Worm (Caenorhabditis elegans): Measurements from ENCODE around the gene idh-1.
A peak's percentile ranks its signal among the peaks of the same experiment; 100 is the strongest.

Gene idh-1

DNA sequence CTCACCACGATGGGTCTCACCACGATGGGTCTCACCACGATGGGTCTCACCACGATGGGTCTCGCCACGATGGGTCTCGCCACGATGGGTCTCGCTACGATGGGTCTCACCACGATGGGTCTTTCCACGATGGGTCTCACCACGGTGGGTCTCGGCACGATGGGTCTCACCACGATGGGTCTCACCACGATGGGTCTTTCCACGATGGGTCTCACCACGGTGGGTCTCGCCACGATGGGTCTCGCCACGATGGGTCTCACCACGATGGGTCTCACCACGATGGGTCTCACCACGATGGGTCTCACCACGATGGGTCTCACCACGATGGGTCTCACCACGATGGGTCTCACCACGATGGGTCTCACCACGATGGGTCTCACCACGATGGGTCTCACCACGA lies 30.1 kb downstream of the idh-1 start:
- TF ChIP-seq egrh-3 (GFP tag; IDR thresholded peaks at IDR 0.05) (peak; percentile 58; the same call in 1 of the 2 replicates), F33H1.4 (GFP tag; IDR thresholded peaks at IDR 0.05) (peak; percentile 64)

DNA sequence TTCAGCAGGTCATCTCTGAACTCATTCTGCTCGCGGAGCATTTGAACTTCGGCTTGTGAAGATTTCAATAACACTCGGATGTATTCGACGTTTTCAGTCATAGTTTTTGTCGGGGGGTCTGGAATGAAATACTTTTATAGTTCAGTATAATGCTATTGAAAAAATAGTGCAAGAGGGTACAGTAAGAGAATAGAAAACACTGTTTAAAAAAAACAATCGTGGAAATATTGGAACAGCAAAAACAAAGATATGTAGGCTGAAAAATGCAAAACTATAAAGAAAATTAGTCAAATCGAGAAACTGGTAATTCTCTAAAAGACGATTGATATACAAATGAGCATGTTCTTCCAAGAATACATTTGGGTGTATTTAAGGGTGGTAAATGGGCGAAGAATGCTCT lies 32.9 kb downstream of the idh-1 start, which contains the start of gene F56D5.5:
Gene F56D5.5 (minus strand): TSS at position 101 of the 400 bp plus-strand sequence.
- no peak for TF ChIP-seq ZK185.1 (tag; optimal IDR thresholded peaks at IDR 0.05; ENCODE audit: poor library complexity, severe bottlenecking)
- no peak for TF ChIP-seq mcd-1 (GFP tag; IDR thresholded peaks at IDR 0.05)
- TF ChIP-seq let-526 (GFP tag; IDR thresholded peaks at IDR 0.05), result no peak
- no peak for TF ChIP-seq F37B4.10 (GFP tag; IDR thresholded peaks at IDR 0.05)
- TF ChIP-seq lin-35 (GFP tag; optimal IDR thresholded peaks at IDR 0.05), result no peak
- TF ChIP-seq let-607 (tag; optimal IDR thresholded peaks at IDR 0.05), result no peak
- TF ChIP-seq F49E8.2 (tag; optimal IDR thresholded peaks at IDR 0.05; ENCODE audit: insufficient read depth), result no peak
- no peak for TF ChIP-seq lin-26 (GFP tag; IDR thresholded peaks at IDR 0.05)
- TF ChIP-seq ceh-40 (GFP tag; IDR thresholded peaks at IDR 0.05), result no peak
- TF ChIP-seq sptf-2 (GFP tag; optimal IDR thresholded peaks at IDR 0.05), result no peak
- TF ChIP-seq lag-1 (GFP tag; IDR thresholded peaks at IDR 0.05), result no peak
- TF ChIP-seq tbx-9 (tag; optimal IDR thresholded peaks at IDR 0.05; ENCODE audit: borderline replicate concordance), result no peak
- TF ChIP-seq ztf-3 (GFP tag; optimal IDR thresholded peaks at IDR 0.05), result no peak
- no peak for TF ChIP-seq rcor-1 (GFP tag; IDR thresholded peaks at IDR 0.05)
- TF ChIP-seq dpff-1 (tag; optimal IDR thresholded peaks at IDR 0.05), result no peak
- no peak for TF ChIP-seq pbrm-1 (GFP tag; IDR thresholded peaks at IDR 0.05)
- no peak for TF ChIP-seq egl-18 (GFP tag; IDR thresholded peaks at IDR 0.05)
- no peak for TF ChIP-seq B0336.3 (GFP tag; IDR thresholded peaks at IDR 0.05)
- TF ChIP-seq hmg-1.2 (GFP tag; IDR thresholded peaks at IDR 0.05), result no peak

DNA sequence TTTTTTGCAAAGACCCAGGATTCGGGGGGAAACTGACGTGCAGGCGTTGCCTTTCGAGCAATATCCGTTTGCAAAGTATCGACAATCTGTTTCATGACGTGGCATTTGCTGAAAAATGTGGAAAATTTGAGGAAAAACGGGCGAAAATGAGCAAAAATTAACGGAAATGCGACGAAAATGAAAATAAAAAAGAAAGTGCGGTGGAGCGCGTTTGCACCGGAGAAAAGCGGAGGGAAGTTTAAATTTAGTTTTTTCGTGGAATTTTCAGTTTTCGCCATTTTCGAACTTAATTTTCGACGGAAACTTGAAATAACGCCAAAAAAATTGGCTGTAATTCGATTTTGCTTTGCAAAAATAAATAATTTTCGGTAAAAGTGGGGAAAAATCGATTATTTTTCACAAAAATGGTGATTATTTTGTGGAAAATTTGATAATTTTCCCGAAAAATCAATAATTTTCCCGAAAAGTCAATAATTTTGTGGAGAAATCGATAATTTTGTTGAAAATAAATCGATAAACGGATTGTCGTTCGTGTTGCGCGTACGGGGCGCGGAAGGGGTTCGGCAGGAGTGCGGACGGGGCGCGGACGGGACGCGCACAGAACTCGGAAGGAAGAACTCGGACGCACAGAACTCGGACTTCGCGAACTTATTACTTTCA lies 37.0 kb downstream of the idh-1 start:
- no peak for TF ChIP-seq F10E7.11 (tag; optimal IDR thresholded peaks at IDR 0.05)
- TF ChIP-seq Y56A3A.18 (GFP tag; IDR thresholded peaks at IDR 0.05), result 0 out of 2 replicates have a peak, but pooled peaks have one; percentile 19
- no peak for TF ChIP-seq T26A5.8 (tag; optimal IDR thresholded peaks at IDR 0.05)
- no peak for TF ChIP-seq F39B2.1 (GFP tag; IDR thresholded peaks at IDR 0.05)
- TF ChIP-seq mcd-1 (GFP tag; IDR thresholded peaks at IDR 0.05), result peak; percentile 96
- TF ChIP-seq athp-1 (tag; optimal IDR thresholded peaks at IDR 0.05), result no peak
- TF ChIP-seq him-1 (tag; optimal IDR thresholded peaks at IDR 0.05), result no peak
- 0 out of 2 replicates have a peak, but pooled peaks have one; percentile 10 for TF ChIP-seq K11D2.4 (GFP tag; IDR thresholded peaks at IDR 0.05)
- no peak for TF ChIP-seq D2030.7 (GFP tag; IDR thresholded peaks at IDR 0.05)
- TF ChIP-seq K12H6.12 (tag; optimal IDR thresholded peaks at IDR 0.05), result no peak
- TF ChIP-seq hmg-1.2 (GFP tag; IDR thresholded peaks at IDR 0.05), result no peak
- TF ChIP-seq F23B12.7 (tag; optimal IDR thresholded peaks at IDR 0.05; ENCODE audit: insufficient read depth), result no peak
- TF ChIP-seq lin-35 (GFP tag; optimal IDR thresholded peaks at IDR 0.05), result peak in 1 of 3 experiments; percentile 64
- peak; percentile 29 for TF ChIP-seq dpl-1 (GFP tag; optimal IDR thresholded peaks at IDR 0.05)
- no peak for TF ChIP-seq rec-8 (tag; optimal IDR thresholded peaks at IDR 0.05)
- TF ChIP-seq B0336.3 (GFP tag; IDR thresholded peaks at IDR 0.05), result no peak
- TF ChIP-seq lin-54 (GFP tag; optimal IDR thresholded peaks at IDR 0.05), result peak; percentile 84
- TF ChIP-seq efl-1 (GFP tag; optimal IDR thresholded peaks at IDR 0.05), result peak; percentile 60
- no peak for TF ChIP-seq attf-5 (GFP tag; optimal IDR thresholded peaks at IDR 0.05)
- TF ChIP-seq aptf-2 (GFP tag; conservative IDR thresholded peaks at IDR 0.05), result no peak
- TF ChIP-seq sea-2 (GFP tag; IDR thresholded peaks at IDR 0.05), result no peak
- TF ChIP-seq hlh-26 (GFP tag; conservative IDR thresholded peaks at IDR 0.05), result no peak
- TF ChIP-seq aptf-3 (GFP tag; IDR thresholded peaks at IDR 0.05), result no peak
- peak; percentile 58; the same call in 1 of the 2 replicates for TF ChIP-seq zfh-2 (GFP tag; conservative IDR thresholded peaks at IDR 0.05)
- no peak for TF ChIP-seq nhr-179 (tag; optimal IDR thresholded peaks at IDR 0.05)

Measured in whole organism, young adult.